Fruit fly (Drosophila melanogaster) whole organism, embryonic: ENCODE data around the gene Setx.

Source experiments
- Asciz ChIP-seq: fragments of 200-800 bp; sonication (Bioruptor generic); optimal IDR thresholded peaks from 2 replicates; lab custom pipeline; 2017; ENCODE audit warnings: missing biosample characterization, mild to moderate bottlenecking, missing genetic modification characterization, missing genetic modification reagents
- B-H1 ChIP-seq: fragments of 200-800 bp; sonication (Bioruptor generic); IDR thresholded peaks from 3 replicates; pipeline ENCODE4 v1.3.6; 2022; ENCODE audit warnings: missing biosample characterization, missing genetic modification characterization
- B-H2 ChIP-seq: fragments of 200-800 bp; sonication (Bioruptor generic); optimal IDR thresholded peaks from 2 replicates; lab custom pipeline; 2018; ENCODE audit warnings: missing biosample characterization, mild to moderate bottlenecking, missing genetic modification characterization
- CG10366 ChIP-seq: fragments of 200-800 bp; sonication (Bioruptor generic); IDR thresholded peaks from 2 replicates; pipeline ENCODE4 v1.3.6; 2022; ENCODE audit warnings: missing biosample characterization, missing genetic modification characterization
- CG11456 ChIP-seq: fragments of 200-800 bp; sonication (Bioruptor generic); IDR thresholded peaks from 3 replicates; pipeline ENCODE4 v1.3.6; 2022; ENCODE audit warnings: missing biosample characterization, missing genetic modification characterization
- CG11695 ChIP-seq: fragments of 200-800 bp; sonication (Bioruptor generic); IDR thresholded peaks from 3 replicates; pipeline ENCODE4 v1.3.6; 2022; ENCODE audit warnings: missing biosample characterization, missing genetic modification characterization
- CG13123 ChIP-seq: fragments of 200-800 bp; sonication (Bioruptor generic); optimal IDR thresholded peaks from 2 replicates; lab custom pipeline; 2016; ENCODE audit warnings: missing biosample characterization, missing genetic modification characterization
- CG13624 ChIP-seq: fragments of 200-800 bp; sonication (Bioruptor generic); optimal IDR thresholded peaks from 2 replicates; lab custom pipeline; 2016; ENCODE audit warnings: missing biosample characterization, missing genetic modification characterization
- CG14014 ChIP-seq: fragments of 200-800 bp; sonication (Bioruptor generic); IDR thresholded peaks from 2 replicates; pipeline ENCODE4 v1.3.6; 2022; ENCODE audit warnings: missing biosample characterization, missing genetic modification characterization
- CG1647 ChIP-seq: fragments of 200-800 bp; sonication (Bioruptor generic); optimal IDR thresholded peaks from 3 replicates; lab custom pipeline; 2016; ENCODE audit warnings: missing biosample characterization, missing genetic modification characterization
- CG1792 ChIP-seq: fragments of 200-800 bp; sonication (Bioruptor generic); optimal IDR thresholded peaks from 2 replicates; lab custom pipeline; 2016; ENCODE audit warnings: missing biosample characterization, missing genetic modification characterization
- CG2199 ChIP-seq: fragments of 200-800 bp; sonication (Bioruptor generic); IDR thresholded peaks from 3 replicates; pipeline ENCODE4 v1.3.6; 2022; ENCODE audit warnings: missing biosample characterization, missing genetic modification characterization
- CG4617 ChIP-seq: fragments of 200-800 bp; sonication (Bioruptor generic); optimal IDR thresholded peaks from 3 replicates; lab custom pipeline; 2016; ENCODE audit warnings: missing biosample characterization, missing genetic modification characterization, borderline replicate concordance
- CG5180 ChIP-seq: fragments of 200-800 bp; sonication (Bioruptor generic); optimal IDR thresholded peaks from 3 replicates; lab custom pipeline; 2017; ENCODE audit warnings: missing biosample characterization, missing genetic modification characterization, mild to moderate bottlenecking, moderate library complexity, missing genetic modification reagents
- CG6683 ChIP-seq: fragments of 200-800 bp; sonication (Bioruptor generic); optimal IDR thresholded peaks from 2 replicates; lab custom pipeline; 2017; ENCODE audit warnings: missing biosample characterization, mild to moderate bottlenecking, missing genetic modification characterization, missing genetic modification reagents
- CG7372 ChIP-seq: fragments of 200-800 bp; sonication (Bioruptor generic); IDR thresholded peaks from 2 replicates; pipeline ENCODE4 v1.3.6; 2022; ENCODE audit warnings: missing biosample characterization, missing genetic modification characterization
- CG8924 ChIP-seq: fragments of 200-800 bp; optimal IDR thresholded peaks from 3 replicates; lab custom pipeline; 2019; ENCODE audit warnings: missing biosample characterization, mild to moderate bottlenecking, missing genetic modification characterization, moderate library complexity
- CG9437 ChIP-seq: fragments of 200-800 bp; sonication (Bioruptor generic); optimal IDR thresholded peaks from 2 replicates; lab custom pipeline; 2018; ENCODE audit warnings: missing biosample characterization, mild to moderate bottlenecking, missing genetic modification characterization
- ERR ChIP-seq: fragments of 200-800 bp; sonication (Bioruptor generic); optimal IDR thresholded peaks from 2 replicates; lab custom pipeline; 2016; ENCODE audit warnings: missing biosample characterization, missing genetic modification characterization
- Fer3 ChIP-seq: fragments of 200-800 bp; sonication (Bioruptor generic); optimal IDR thresholded peaks from 2 replicates; lab custom pipeline; 2018; ENCODE audit warnings: missing biosample characterization, mild to moderate bottlenecking, missing genetic modification characterization, moderate library complexity
- HmgD ChIP-seq: fragments of 200-800 bp; sonication (Bioruptor generic); optimal IDR thresholded peaks from 3 replicates; lab custom pipeline; 2016; ENCODE audit warnings: missing biosample characterization, missing genetic modification characterization
- Hr51 ChIP-seq, 2 experiments: fragments of 200-800 bp; sonication (Bioruptor generic); optimal IDR thresholded peaks; 2 replicates in 1 of 2; 3 replicates in 1 of 2; lab custom pipeline; 2016 to 2018; ENCODE audit warnings: missing biosample characterization in 2 of 2, missing genetic modification characterization in 2 of 2, mild to moderate bottlenecking in 1 of 2, moderate library complexity in 1 of 2
- Kr ChIP-seq: fragments of 200-800 bp; sonication (Bioruptor generic); optimal IDR thresholded peaks from 2 replicates; lab custom pipeline; 2017; ENCODE audit warnings: missing biosample characterization, mild to moderate bottlenecking, missing genetic modification characterization
- Sin3A ChIP-seq: fragments of >200 bp; optimal IDR thresholded peaks from 2 replicates; lab custom pipeline; 2018
- Spps ChIP-seq: fragments of 200-800 bp; sonication (Bioruptor generic); optimal IDR thresholded peaks from 2 replicates; lab custom pipeline; 2018; ENCODE audit warnings: missing biosample characterization, mild to moderate bottlenecking, missing genetic modification characterization
- Sry-β ChIP-seq: fragments of 200-800 bp; sonication (Bioruptor generic); optimal IDR thresholded peaks from 2 replicates; lab custom pipeline; 2018; ENCODE audit warnings: missing biosample characterization, mild to moderate bottlenecking, missing genetic modification characterization, moderate library complexity
- Sry-δ ChIP-seq: fragments of 200-800 bp; sonication (Bioruptor generic); optimal IDR thresholded peaks from 2 replicates; lab custom pipeline; 2016; ENCODE audit warnings: missing biosample characterization, missing genetic modification characterization
- aop ChIP-seq: fragments of 200-800 bp; sonication (Bioruptor generic); IDR thresholded peaks from 2 replicates; pipeline ENCODE4 v1.3.6; 2022; ENCODE audit warnings: missing biosample characterization, missing genetic modification characterization
- bcd ChIP-seq: fragments of 200-800 bp; sonication (Bioruptor generic); optimal IDR thresholded peaks from 2 replicates; lab custom pipeline; 2017; ENCODE audit warnings: missing biosample characterization, mild to moderate bottlenecking, missing genetic modification characterization
- bowl ChIP-seq: fragments of 200-800 bp; sonication (Bioruptor generic); IDR thresholded peaks from 2 replicates; pipeline ENCODE4 v1.3.6; 2022; ENCODE audit warnings: missing biosample characterization, missing genetic modification characterization
- chn ChIP-seq: fragments of 200-800 bp; sonication (Bioruptor generic); optimal IDR thresholded peaks from 2 replicates; lab custom pipeline; 2016; ENCODE audit warnings: missing biosample characterization, missing genetic modification characterization
- corto ChIP-seq: fragments of 200-800 bp; sonication (Bioruptor generic); optimal IDR thresholded peaks from 2 replicates; lab custom pipeline; 2016; ENCODE audit warnings: missing biosample characterization, mild to moderate bottlenecking, missing genetic modification characterization, moderate library complexity
- danr ChIP-seq: fragments of 200-800 bp; sonication (Bioruptor generic); IDR thresholded peaks from 2 replicates; pipeline ENCODE4 v1.3.6; 2022; ENCODE audit warnings: missing biosample characterization, missing genetic modification characterization
- dmrt99B ChIP-seq: fragments of 200-800 bp; sonication (Bioruptor generic); optimal IDR thresholded peaks from 2 replicates; lab custom pipeline; 2018; ENCODE audit warnings: missing biosample characterization, mild to moderate bottlenecking, missing genetic modification characterization, moderate library complexity
- esg ChIP-seq: fragments of 200-800 bp; sonication (Bioruptor generic); conservative IDR thresholded peaks from 2 replicates; pipeline ENCODE4 v1.3.6; 2022; ENCODE audit warnings: missing biosample characterization, missing genetic modification characterization
- grau ChIP-seq: fragments of 200-800 bp; optimal IDR thresholded peaks from 3 replicates; lab custom pipeline; 2019; ENCODE audit warnings: missing biosample characterization, mild to moderate bottlenecking, missing genetic modification characterization, moderate library complexity
- kah ChIP-seq: fragments of 200-800 bp; sonication (Bioruptor generic); optimal IDR thresholded peaks from 2 replicates; lab custom pipeline; 2018; ENCODE audit warnings: missing biosample characterization, mild to moderate bottlenecking, missing genetic modification characterization
- lola ChIP-seq, 3 experiments: fragments of >200 bp in 2 of 3; fragments of 200-800 bp in 1 of 3; sonication (Bioruptor generic) in 1 of 3; optimal IDR thresholded peaks; 2 replicates each; lab custom pipeline; 2017 to 2019; ENCODE audit warnings: missing biosample characterization in 3 of 3, missing genetic modification characterization in 3 of 3, mild to moderate bottlenecking in 1 of 3, moderate library complexity in 1 of 3
- maf-S ChIP-seq: fragments of 200-800 bp; sonication (Bioruptor generic); optimal IDR thresholded peaks from 2 replicates; lab custom pipeline; 2016; ENCODE audit warnings: missing biosample characterization, missing genetic modification characterization
- nerfin-2 ChIP-seq: fragments of 200-800 bp; sonication (Bioruptor generic); IDR thresholded peaks from 2 replicates; pipeline ENCODE4 v1.3.6; 2022; ENCODE audit warnings: missing biosample characterization, missing genetic modification characterization; ENCODE audit not compliant: partially characterized antibody
- pan ChIP-seq, 4 experiments: fragments of >200 bp in 3 of 4; fragments of 200-800 bp in 1 of 4; sonication (Bioruptor generic) in 1 of 4; optimal IDR thresholded peaks in 3 of 4; IDR thresholded peaks in 1 of 4; 2 replicates each; pipeline versions ENCODE4 v1.3.6 to Lab custom; 2017 to 2022; ENCODE audit warnings: missing biosample characterization in 2 of 4, missing genetic modification characterization in 2 of 4, mixed read lengths in 1 of 4
- pnt ChIP-seq: fragments of 200-800 bp; sonication (Bioruptor generic); optimal IDR thresholded peaks from 3 replicates; lab custom pipeline; 2016; ENCODE audit warnings: missing biosample characterization, missing genetic modification characterization
- prd ChIP-seq, 3 experiments: fragments of >200 bp in 2 of 3; fragments of 200-800 bp in 1 of 3; sonication (Bioruptor generic) in 1 of 3; optimal IDR thresholded peaks in 2 of 3; IDR thresholded peaks in 1 of 3; 2 replicates in 2 of 3; 3 replicates in 1 of 3; pipeline versions ENCODE4 v1.3.6 to Lab custom; 2017 to 2022; ENCODE audit warnings: missing biosample characterization in 1 of 3, missing genetic modification characterization in 1 of 3
- rib ChIP-seq: fragments of 200-800 bp; sonication (Bioruptor generic); IDR thresholded peaks from 2 replicates; pipeline ENCODE4 v1.3.6; 2022; ENCODE audit warnings: missing biosample characterization, missing genetic modification characterization
- sqz ChIP-seq: fragments of 200-800 bp; sonication (Bioruptor generic); optimal IDR thresholded peaks from 3 replicates; lab custom pipeline; 2018; ENCODE audit warnings: missing biosample characterization, mild to moderate bottlenecking, missing genetic modification characterization
- tio ChIP-seq: fragments of 200-800 bp; sonication (Bioruptor generic); optimal IDR thresholded peaks from 2 replicates; lab custom pipeline; 2017; ENCODE audit warnings: missing biosample characterization, missing genetic modification characterization, inconsistent platforms
- tna ChIP-seq: fragments of 200-800 bp; sonication (Bioruptor generic); IDR thresholded peaks from 2 replicates; pipeline ENCODE4 v1.3.6; 2022; ENCODE audit warnings: missing biosample characterization, missing genetic modification characterization; ENCODE audit not compliant: partially characterized antibody
- unpg ChIP-seq: fragments of 200-800 bp; sonication (Bioruptor generic); optimal IDR thresholded peaks from 3 replicates; lab custom pipeline; 2018; ENCODE audit warnings: missing biosample characterization, mild to moderate bottlenecking, missing genetic modification characterization, moderate library complexity
- zen ChIP-seq: fragments of 200-800 bp; sonication (Bioruptor generic); optimal IDR thresholded peaks from 3 replicates; lab custom pipeline; 2018; ENCODE audit warnings: missing biosample characterization, mild to moderate bottlenecking, missing genetic modification characterization, moderate library complexity

Setx gene

dm6 chr3L:8127712-8128210, 9.5 kb downstream of the Setx start, which contains the start of the genes Cds and Uba2 (continued):
- TF ChIP-seq zen (tag; lab: Kevin White, UChicago): peak; percentile 85
- peak; percentile 90 for TF ChIP-seq CG7372 (GFP tag; lab: Robert Waterston, UW)
- peak; percentile 87 for TF ChIP-seq rib (GFP tag; lab: Robert Waterston, UW)
- peak; percentile 88 for TF ChIP-seq CG4617 (GFP tag; lab: Kevin White, UChicago)
- TF ChIP-seq Spps: peak; percentile 71
- peak in 1 of 3 experiments; percentile 88 for TF ChIP-seq lola (GFP tag; optimal IDR thresholded peaks at IDR 0.05; lab: Kevin White, UChicago)
- peak; percentile 86 for TF ChIP-seq chn (GFP tag; lab: Kevin White, UChicago)
- TF ChIP-seq CG5180 (GFP tag; lab: Kevin White, UChicago): no peak
- TF ChIP-seq CG6683: peak; percentile 77
- no peak for TF ChIP-seq Kr
- peak; percentile 94 for TF ChIP-seq grau
- peak; percentile 60 for TF ChIP-seq CG1792 (GFP tag; lab: Kevin White, UChicago)
- peak; percentile 54 for TF ChIP-seq CG1647
- TF ChIP-seq danr: peak; percentile 81
- peak; percentile 85 for TF ChIP-seq Asciz (GFP tag; lab: Kevin White, UChicago)
- peak; percentile 83 for TF ChIP-seq tio (GFP tag; lab: Kevin White, UChicago)
- peak; percentile 92 for TF ChIP-seq CG8924 (tag; lab: Kevin White, UChicago)
- peak; percentile 87 for TF ChIP-seq dmrt99B (tag; lab: Kevin White, UChicago)
- TF ChIP-seq CG13123 (GFP tag; lab: Kevin White, UChicago): peak; percentile 91
- peak; percentile 75 for TF ChIP-seq Sry-β (GFP tag; lab: Kevin White, UChicago)
- TF ChIP-seq Sry-δ (GFP tag; lab: Kevin White, UChicago): peak; percentile 26
- peak; percentile 55 for TF ChIP-seq HmgD (GFP tag; lab: Kevin White, UChicago)
- TF ChIP-seq B-H2 (GFP tag; lab: Kevin White, UChicago): peak; percentile 95
- TF ChIP-seq pan (optimal IDR thresholded peaks at IDR 0.05; lab: Kevin White, UChicago): no peak
- TF ChIP-seq pan (GFP tag; optimal IDR thresholded peaks at IDR 0.05 in 1 of 2, IDR thresholded peaks at IDR 0.05 in 1 of 2): peak in 1 of 2 experiments; percentile 91
- TF ChIP-seq CG14014 (GFP tag; lab: Robert Waterston, UW): peak; percentile 90
- peak; percentile 76 for TF ChIP-seq B-H1 (GFP tag; lab: Robert Waterston, UW)
- peak; percentile 88 for TF ChIP-seq CG11695
- TF ChIP-seq esg: peak; percentile 85
- no peak for TF ChIP-seq aop
- peak; percentile 74 for TF ChIP-seq Sin3A (lab: Kevin White, UChicago)
- TF ChIP-seq Hr51 (GFP tag; optimal IDR thresholded peaks at IDR 0.05; lab: Kevin White, UChicago): peak; percentile 87 to 93
- TF ChIP-seq pnt (GFP tag; lab: Kevin White, UChicago): peak; percentile 78
- TF ChIP-seq kah (GFP tag; lab: Kevin White, UChicago): peak; percentile 44
- TF ChIP-seq CG13624: peak; percentile 86
- no peak for TF ChIP-seq nerfin-2 (GFP tag; lab: Robert Waterston, UW)
- TF ChIP-seq CG9437 (GFP tag; lab: Kevin White, UChicago): peak; percentile 81
- peak; percentile 94 for TF ChIP-seq bcd
- no peak for TF ChIP-seq prd (optimal IDR thresholded peaks at IDR 0.05; lab: Kevin White, UChicago)
- peak; percentile 93 for TF ChIP-seq prd (GFP tag; IDR thresholded peaks at IDR 0.05; lab: Robert Waterston, UW)
- peak; percentile 91 for TF ChIP-seq CG11456
- no peak for TF ChIP-seq bowl (GFP tag; lab: Robert Waterston, UW)
- peak; percentile 94 for TF ChIP-seq Fer3
- TF ChIP-seq maf-S (GFP tag; lab: Kevin White, UChicago): peak; percentile 54
- TF ChIP-seq CG10366 (GFP tag; lab: Robert Waterston, UW): peak; percentile 85
- no peak for TF ChIP-seq sqz (GFP tag; lab: Kevin White, UChicago)
- TF ChIP-seq unpg: peak; percentile 93
- TF ChIP-seq ERR (GFP tag; lab: Kevin White, UChicago): no peak
- TF ChIP-seq corto: peak; percentile 79
- 0 out of 3 replicates have a peak, but pooled peaks have one; percentile 8 for TF ChIP-seq CG2199 (GFP tag; lab: Robert Waterston, UW)
- TF ChIP-seq tna (GFP tag; lab: Robert Waterston, UW): no peak
